Worm (Caenorhabditis elegans): Measurements from ENCODE around the gene hyls-1.

Gene hyls-1

DNA sequence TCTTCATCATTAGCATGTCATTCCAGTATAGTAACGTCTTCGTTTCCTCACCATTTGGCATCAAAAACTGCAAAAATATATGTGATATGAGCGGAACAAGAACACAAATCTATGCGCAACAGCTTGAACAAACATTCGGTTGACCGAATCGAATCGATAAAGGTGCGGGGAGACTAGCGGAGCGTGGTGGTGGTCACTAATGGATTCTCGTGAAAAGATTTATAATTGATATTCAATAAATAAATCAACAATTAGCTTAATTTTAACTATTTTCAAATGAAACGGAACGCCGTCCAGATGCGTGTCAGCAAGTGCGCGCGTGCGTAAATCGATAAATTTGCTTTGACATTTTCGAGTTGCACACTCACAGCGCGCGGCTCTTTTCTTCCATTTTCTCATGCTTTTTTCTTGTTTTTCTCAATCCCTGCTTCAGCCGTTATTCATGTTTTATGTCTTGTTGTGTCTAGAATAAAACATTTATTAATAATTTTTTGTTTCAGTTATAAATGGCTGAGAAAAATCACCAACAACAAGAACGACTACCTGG, 16.1 kb upstream of the hyls-1 start, which contains the start of the genes C13F10.8, C13F10.6 and kxd-1:
C13F10.8 (minus strand) TSS at position 51 of the 547 bp plus-strand sequence.
C13F10.6 (minus strand) TSS at position 67 of the 547 bp plus-strand sequence.
kxd-1 (plus strand) TSS at position 497 of the 547 bp plus-strand sequence.
- peak; percentile 75 for TF ChIP-seq ceh-48 (tag; optimal IDR thresholded peaks at IDR 0.05)
- TF ChIP-seq gmeb-2 (tag; optimal IDR thresholded peaks at IDR 0.05): no peak

DNA sequence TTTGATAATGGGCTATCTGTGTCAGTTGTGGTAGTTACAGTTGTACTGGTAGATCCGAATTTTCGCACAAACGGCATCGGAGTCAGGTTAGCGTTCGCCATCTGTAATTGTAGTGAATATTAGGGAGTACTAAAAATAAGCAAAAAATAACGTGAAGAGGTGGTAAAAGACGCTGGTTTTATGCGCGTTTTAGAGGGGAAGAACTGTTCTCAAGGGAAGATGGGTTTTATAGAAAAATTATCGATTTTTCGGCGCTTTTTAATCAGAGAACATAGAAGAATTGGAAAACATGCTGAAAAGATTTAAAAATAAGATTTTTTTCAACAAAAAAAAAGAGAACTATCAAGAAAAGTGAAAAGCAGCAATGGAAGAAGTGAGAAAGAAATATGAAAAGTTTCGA, 14.0 kb upstream of the hyls-1 start, which contains the start of gene C13F10.7:
C13F10.7 (minus strand) TSS at position 101 of the 400 bp plus-strand sequence.
- no peak for TF ChIP-seq ceh-31 (tag; optimal IDR thresholded peaks at IDR 0.05)
- no peak for TF ChIP-seq unc-55 (GFP tag; optimal IDR thresholded peaks at IDR 0.05)
- TF ChIP-seq ceh-6 (GFP tag; optimal IDR thresholded peaks at IDR 0.05): no peak
- TF ChIP-seq pax-1 (tag; optimal IDR thresholded peaks at IDR 0.05): no peak
- no peak for TF ChIP-seq pag-3 (tag; optimal IDR thresholded peaks at IDR 0.05; ENCODE audit: borderline replicate concordance)
- no peak for TF ChIP-seq madf-2 (tag; optimal IDR thresholded peaks at IDR 0.05)
- TF ChIP-seq zip-5 (tag; optimal IDR thresholded peaks at IDR 0.05): no peak
- TF ChIP-seq dve-1 (tag; optimal IDR thresholded peaks at IDR 0.05): no peak
- TF ChIP-seq unc-42 (tag; optimal IDR thresholded peaks at IDR 0.05): no peak
- no peak for TF ChIP-seq ztf-16 (tag; optimal IDR thresholded peaks at IDR 0.05)

DNA sequence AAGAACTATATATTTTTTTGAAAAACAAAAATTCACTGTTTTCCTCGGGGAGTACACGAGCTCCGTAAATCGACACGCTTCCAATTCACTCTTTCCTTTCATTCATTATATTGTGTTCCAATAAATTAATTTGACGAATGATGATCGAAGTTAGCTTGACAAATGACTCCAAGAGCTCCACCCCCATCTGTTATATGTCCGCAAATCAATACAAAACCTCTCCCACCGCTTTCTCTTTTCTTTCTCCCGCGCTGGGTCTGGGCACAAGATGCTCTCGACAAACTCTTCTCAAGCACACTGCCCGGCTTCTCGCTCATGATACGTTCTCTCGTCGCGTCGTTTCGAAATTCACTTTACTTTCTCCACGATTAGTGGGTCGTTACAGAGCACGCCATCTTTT, 13.2 kb upstream of the hyls-1 start, which contains the start of gene C13F10.1:
C13F10.1 (plus strand) TSS at position 138 of the 400 bp plus-strand sequence.
- no peak for TF ChIP-seq odd-2 (tag; optimal IDR thresholded peaks at IDR 0.05)
- no peak for TF ChIP-seq pat-9 (tag; optimal IDR thresholded peaks at IDR 0.05)
- no peak for TF ChIP-seq ahr-1 (tag; optimal IDR thresholded peaks at IDR 0.05)
- no peak for TF ChIP-seq ttx-3 (tag; optimal IDR thresholded peaks at IDR 0.05)
- no peak for TF ChIP-seq ceh-18 (tag; optimal IDR thresholded peaks at IDR 0.05)
- no peak for TF ChIP-seq Y22D7AL.16 (tag; optimal IDR thresholded peaks at IDR 0.05)
- TF ChIP-seq ceh-30 (tag; optimal IDR thresholded peaks at IDR 0.05): no peak
- no peak for TF ChIP-seq pag-3 (tag; optimal IDR thresholded peaks at IDR 0.05; ENCODE audit: borderline replicate concordance)
- peak; percentile 16 for TF ChIP-seq ceh-31 (tag; optimal IDR thresholded peaks at IDR 0.05)
- TF ChIP-seq fkh-6 (tag; optimal IDR thresholded peaks at IDR 0.05): no peak
- TF ChIP-seq hlh-15 (tag; optimal IDR thresholded peaks at IDR 0.05): no peak
- no peak for TF ChIP-seq dve-1 (tag; optimal IDR thresholded peaks at IDR 0.05)
- TF ChIP-seq pax-1 (tag; optimal IDR thresholded peaks at IDR 0.05): no peak
- TF ChIP-seq ceh-19 (GFP tag; optimal IDR thresholded peaks at IDR 0.05): no peak
- TF ChIP-seq sox-2 (GFP tag; IDR thresholded peaks at IDR 0.05): no peak
- no peak for TF ChIP-seq pros-1 (tag; optimal IDR thresholded peaks at IDR 0.05)
- no peak for TF ChIP-seq sdc-2 (tag; optimal IDR thresholded peaks at IDR 0.05)
- no peak for TF ChIP-seq lim-6 (tag; optimal IDR thresholded peaks at IDR 0.05)
- no peak for TF ChIP-seq ref-2 (tag; optimal IDR thresholded peaks at IDR 0.05)
- no peak for TF ChIP-seq sox-4 (tag; optimal IDR thresholded peaks at IDR 0.05)
- no peak for TF ChIP-seq zip-5 (tag; optimal IDR thresholded peaks at IDR 0.05)
- peak; percentile 22 for TF ChIP-seq nfya-1 (tag; optimal IDR thresholded peaks at IDR 0.05)
- TF ChIP-seq nhr-232 (tag; optimal IDR thresholded peaks at IDR 0.05): no peak
- TF ChIP-seq ceh-48 (tag; optimal IDR thresholded peaks at IDR 0.05): peak; percentile 38
- no peak for TF ChIP-seq tbx-2 (tag; optimal IDR thresholded peaks at IDR 0.05)
- peak; percentile 82 for TF ChIP-seq unc-55 (GFP tag; optimal IDR thresholded peaks at IDR 0.05)
- TF ChIP-seq ceh-14 (tag; optimal IDR thresholded peaks at IDR 0.05): no peak
- TF ChIP-seq elt-2 (tag; optimal IDR thresholded peaks at IDR 0.05): no peak
- peak; percentile 46 for TF ChIP-seq unc-42 (tag; optimal IDR thresholded peaks at IDR 0.05)
- TF ChIP-seq pha-4 (tag; optimal IDR thresholded peaks at IDR 0.05): no peak
- no peak for TF ChIP-seq ama-1 (optimal IDR thresholded peaks at IDR 0.05)
- TF ChIP-seq elt-4 (tag; optimal IDR thresholded peaks at IDR 0.05): no peak
- peak; percentile 31 for TF ChIP-seq rnt-1 (tag; optimal IDR thresholded peaks at IDR 0.05)
- no peak for TF ChIP-seq ceh-2 (tag; optimal IDR thresholded peaks at IDR 0.05)
- no peak for TF ChIP-seq ztf-16 (tag; optimal IDR thresholded peaks at IDR 0.05)
- TF ChIP-seq ceh-6 (GFP tag; optimal IDR thresholded peaks at IDR 0.05): no peak
- peak; percentile 26 for TF ChIP-seq ceh-34 (tag; optimal IDR thresholded peaks at IDR 0.05)
- no peak for TF ChIP-seq fax-1 (tag; optimal IDR thresholded peaks at IDR 0.05)
- TF ChIP-seq dmd-4 (tag; optimal IDR thresholded peaks at IDR 0.05; ENCODE audit: borderline replicate concordance): no peak
- TF ChIP-seq hlh-13 (GFP tag; optimal IDR thresholded peaks at IDR 0.05): no peak
- TF ChIP-seq npax-4 (tag; optimal IDR thresholded peaks at IDR 0.05): no peak
